Worm (Caenorhabditis elegans) whole organism, late embryonic: Measurements from ENCODE around the gene F49F1.2.

Experiments used
- K02D7.2 ChIP-seq: sonication (generic microtip); optimal IDR thresholded peaks from 2 replicates; lab custom pipeline; 2017; ENCODE audit warnings: mild to moderate bottlenecking, missing genetic modification characterization, missing compliant biosample characterization
- Y22D7AL.16 ChIP-seq: sonication (generic microtip); optimal IDR thresholded peaks from 2 replicates; lab custom pipeline; 2016; ENCODE audit warnings: missing genetic modification characterization, missing compliant biosample characterization
- ceh-48 ChIP-seq: sonication (generic microtip); optimal IDR thresholded peaks from 2 replicates; lab custom pipeline; 2016; ENCODE audit warnings: missing genetic modification characterization, inconsistent platforms, missing compliant biosample characterization
- ceh-6 ChIP-seq: fragments of 200-800 bp; sonication (Bioruptor generic); optimal IDR thresholded peaks from 2 replicates; lab custom pipeline; 2018; ENCODE audit warnings: mild to moderate bottlenecking, missing genetic modification characterization, missing compliant biosample characterization
- ceh-9 ChIP-seq: sonication (generic microtip); optimal IDR thresholded peaks from 2 replicates; lab custom pipeline; 2016; ENCODE audit warnings: mild to moderate bottlenecking, missing genetic modification characterization, inconsistent platforms, missing compliant biosample characterization
- elt-2 ChIP-seq: sonication (generic microtip); optimal IDR thresholded peaks from 2 replicates; lab custom pipeline; 2016; ENCODE audit warnings: missing genetic modification reagents, missing genetic modification characterization, missing compliant biosample characterization
- fkh-10 ChIP-seq: fragments of 150-350 bp; optimal IDR thresholded peaks from 2 replicates; lab custom pipeline; 2014; ENCODE audit warnings: missing biosample characterization, missing genetic modification reagents, missing genetic modification characterization
- hlh-15 ChIP-seq: sonication (generic microtip); optimal IDR thresholded peaks from 2 replicates; lab custom pipeline; 2016; ENCODE audit warnings: missing genetic modification characterization, missing compliant biosample characterization
- hlh-6 ChIP-seq: sonication (generic microtip); optimal IDR thresholded peaks from 2 replicates; lab custom pipeline; 2016; ENCODE audit warnings: missing genotype, missing genetic modification characterization, missing compliant biosample characterization
- lim-6 ChIP-seq: sonication (generic microtip); optimal IDR thresholded peaks from 2 replicates; lab custom pipeline; 2016; ENCODE audit warnings: missing genetic modification characterization, missing compliant biosample characterization
- syd-9 ChIP-seq: sonication (generic microtip); optimal IDR thresholded peaks from 2 replicates; lab custom pipeline; 2016; ENCODE audit warnings: mild to moderate bottlenecking, missing genetic modification characterization, moderate library complexity, missing compliant biosample characterization
- tbx-2 ChIP-seq: sonication (generic microtip); optimal IDR thresholded peaks from 2 replicates; lab custom pipeline; 2016; ENCODE audit warnings: missing genetic modification characterization, missing compliant biosample characterization
- unc-55 ChIP-seq: sonication (generic microtip); optimal IDR thresholded peaks from 2 replicates; lab custom pipeline; 2017; ENCODE audit warnings: missing biosample characterization, missing genetic modification reagents, missing genetic modification characterization
- zip-5 ChIP-seq: sonication (generic microtip); optimal IDR thresholded peaks from 2 replicates; lab custom pipeline; 2016; ENCODE audit warnings: missing genetic modification characterization, missing compliant biosample characterization

F49F1.2 gene

ce11 chrIV:4162121-4162520 is 46.4 kb downstream of the F49F1.2 start, which contains the start of gene scrm-5:
scrm-5 (plus strand) TSS chrIV:4162421.
- TF ChIP-seq tbx-2 (tag; lab: Kevin White, UChicago) (no peak), unc-55 (GFP tag; lab: Kevin White, UChicago) (no peak), ceh-48 (no peak), fkh-10 (GFP tag; lab: Kevin White, UChicago) (no peak), ceh-6 (GFP tag; lab: Kevin White, UChicago) (no peak)

- TF ChIP-seq K02D7.2 (tag; lab: Kevin White, UChicago) (no peak), hlh-6 (no peak), ceh-9 (no peak), syd-9 (tag; lab: Kevin White, UChicago) (no peak), elt-2 (no peak), lim-6 (tag; lab: Kevin White, UChicago) (no peak), hlh-15 (tag; lab: Kevin White, UChicago) (no peak), Y22D7AL.16 (tag; lab: Kevin White, UChicago) (no peak), zip-5 (tag; lab: Kevin White, UChicago) (no peak), unc-55 (GFP tag; lab: Kevin White, UChicago) (no peak)
Observed at ce11 chrIV:4164392-4164791, 48.6 kb downstream of the F49F1.2 start, which contains the start of gene scrm-8. scrm-8 (plus strand) TSS chrIV:4164692.
